Fruit fly (Drosophila melanogaster) whole organism, embryonic: ENCODE measurements around the gene CG3104.

ENCODE experiments used
- Aef1 ChIP-seq: fragments of 200-800 bp; sonication (Bioruptor generic); IDR thresholded peaks from 3 replicates; pipeline ENCODE4 v1.3.6; 2022; ENCODE audit warnings: missing biosample characterization, missing genetic modification characterization
- CG13424 ChIP-seq: fragments of 200-800 bp; sonication (Bioruptor generic); optimal IDR thresholded peaks from 2 replicates; lab custom pipeline; 2019; ENCODE audit warnings: missing biosample characterization, mild to moderate bottlenecking, missing genetic modification characterization, moderate library complexity
- CG15479 ChIP-seq: fragments of 200-800 bp; sonication (Bioruptor generic); optimal IDR thresholded peaks from 3 replicates; lab custom pipeline; 2019; ENCODE audit warnings: missing biosample characterization, mild to moderate bottlenecking, missing genetic modification characterization, moderate library complexity
- CG16779 ChIP-seq: fragments of 200-800 bp; sonication (Bioruptor generic); IDR thresholded peaks from 2 replicates; pipeline ENCODE4 v1.3.6; 2022; ENCODE audit warnings: missing biosample characterization, missing genetic modification characterization
- CG16813 ChIP-seq: fragments of 200-800 bp; sonication (Bioruptor generic); IDR thresholded peaks from 3 replicates; pipeline ENCODE4 v1.3.6; 2022; ENCODE audit warnings: missing biosample characterization, missing genetic modification characterization; ENCODE audit not compliant: partially characterized antibody
- CG17385 ChIP-seq: fragments of 200-800 bp; sonication (Bioruptor generic); optimal IDR thresholded peaks from 3 replicates; lab custom pipeline; 2018; ENCODE audit warnings: missing biosample characterization, mild to moderate bottlenecking, missing genetic modification characterization
- CG1832 ChIP-seq: fragments of 200-800 bp; sonication (Bioruptor generic); optimal IDR thresholded peaks from 2 replicates; lab custom pipeline; 2017; ENCODE audit warnings: missing biosample characterization, mild to moderate bottlenecking, missing genetic modification characterization, inconsistent platforms
- CG2199 ChIP-seq: fragments of 200-800 bp; sonication (Bioruptor generic); IDR thresholded peaks from 3 replicates; pipeline ENCODE4 v1.3.6; 2022; ENCODE audit warnings: missing biosample characterization, missing genetic modification characterization
- CG2678 ChIP-seq: fragments of 200-800 bp; sonication (Bioruptor generic); optimal IDR thresholded peaks from 3 replicates; lab custom pipeline; 2019; ENCODE audit warnings: missing biosample characterization, mild to moderate bottlenecking, missing genetic modification characterization, moderate library complexity
- CG34224 ChIP-seq: fragments of 200-800 bp; sonication (Bioruptor generic); IDR thresholded peaks from 3 replicates; pipeline ENCODE4 v1.3.6; 2022; ENCODE audit warnings: missing biosample characterization, missing genetic modification characterization; ENCODE audit not compliant: partially characterized antibody
- CG34422 ChIP-seq: fragments of 200-800 bp; sonication (Bioruptor generic); IDR thresholded peaks from 3 replicates; pipeline ENCODE4 v1.3.6; 2022; ENCODE audit warnings: missing biosample characterization, missing genetic modification characterization
- CG4360 ChIP-seq: fragments of 200-800 bp; sonication (Bioruptor generic); IDR thresholded peaks from 2 replicates; pipeline ENCODE4 v1.3.6; 2022; ENCODE audit warnings: missing biosample characterization, missing genetic modification characterization
- CG5180 ChIP-seq: fragments of 200-800 bp; sonication (Bioruptor generic); optimal IDR thresholded peaks from 3 replicates; lab custom pipeline; 2017; ENCODE audit warnings: missing biosample characterization, missing genetic modification characterization, mild to moderate bottlenecking, moderate library complexity, missing genetic modification reagents
- CG6854 ChIP-seq: fragments of 200-800 bp; sonication (Bioruptor generic); optimal IDR thresholded peaks from 3 replicates; lab custom pipeline; 2017; ENCODE audit warnings: missing biosample characterization, mild to moderate bottlenecking, missing genetic modification characterization
- CHES-1-like ChIP-seq: fragments of 200-800 bp; sonication (Bioruptor generic); optimal IDR thresholded peaks from 2 replicates; lab custom pipeline; 2016; ENCODE audit warnings: missing biosample characterization, missing genetic modification characterization
- D ChIP-seq, 2 experiments: fragments of 200-800 bp in 1 of 2; fragments of >200 bp in 1 of 2; sonication (Bioruptor generic) in 1 of 2; optimal IDR thresholded peaks; 2 replicates in 1 of 2; 3 replicates in 1 of 2; lab custom pipeline; 2017; ENCODE audit warnings: mild to moderate bottlenecking in 1 of 2, missing biosample characterization in 1 of 2, missing genetic modification characterization in 1 of 2, missing genetic modification reagents in 1 of 2
- Deaf1 ChIP-seq: fragments of 200-800 bp; optimal IDR thresholded peaks from 3 replicates; lab custom pipeline; 2019; ENCODE audit warnings: missing biosample characterization, mild to moderate bottlenecking, missing genetic modification characterization, moderate library complexity
- Drgx ChIP-seq: fragments of 200-800 bp; sonication (Bioruptor generic); IDR thresholded peaks from 2 replicates; pipeline ENCODE4 v1.3.6; 2022; ENCODE audit warnings: missing biosample characterization, missing genetic modification characterization
- Hmr ChIP-seq: fragments of 200-800 bp; sonication (Bioruptor generic); optimal IDR thresholded peaks from 3 replicates; lab custom pipeline; 2017; ENCODE audit warnings: mild to moderate bottlenecking, missing biosample characterization, missing genetic modification reagents, missing genetic modification characterization
- Jarid2 ChIP-seq: fragments of 200-800 bp; sonication (Bioruptor generic); optimal IDR thresholded peaks from 3 replicates; lab custom pipeline; 2017; ENCODE audit warnings: mild to moderate bottlenecking, missing biosample characterization, missing genetic modification reagents, missing genetic modification characterization
- Med ChIP-seq: fragments of 200-800 bp; sonication (Bioruptor generic); peaks from one replicate; lab custom pipeline; 2016; ENCODE audit warnings: missing biosample characterization, missing genetic modification characterization, mild to moderate bottlenecking, inconsistent platforms, moderate library complexity
- Meics ChIP-seq: fragments of 200-800 bp; sonication (Bioruptor generic); optimal IDR thresholded peaks from 2 replicates; lab custom pipeline; 2017; ENCODE audit warnings: missing biosample characterization, mild to moderate bottlenecking, missing genetic modification characterization
- Nf-YC ChIP-seq: fragments of 200-800 bp; optimal IDR thresholded peaks from 3 replicates; lab custom pipeline; 2019; ENCODE audit warnings: missing biosample characterization, mild to moderate bottlenecking, missing genetic modification characterization, moderate library complexity
- Trl ChIP-seq, 3 experiments: fragments of >200 bp in 2 of 3; fragments of 200-800 bp in 1 of 3; sonication (Bioruptor generic) in 1 of 3; optimal IDR thresholded peaks; 2 replicates in 1 of 3; 3 replicates in 2 of 3; lab custom pipeline; 2016 to 2017; ENCODE audit warnings: missing biosample characterization in 1 of 3, missing genetic modification characterization in 1 of 3
- abd-A ChIP-seq: fragments of 200-800 bp; sonication (Bioruptor generic); optimal IDR thresholded peaks from 3 replicates; lab custom pipeline; 2019; ENCODE audit warnings: missing biosample characterization, mild to moderate bottlenecking, missing genetic modification characterization, moderate library complexity
- al ChIP-seq: fragments of 200-800 bp; sonication (Bioruptor generic); IDR thresholded peaks from 2 replicates; pipeline ENCODE4 v1.3.6; 2022; ENCODE audit warnings: missing biosample characterization, missing genetic modification characterization
- cg ChIP-seq: fragments of 200-800 bp; sonication (Bioruptor generic); optimal IDR thresholded peaks from 3 replicates; lab custom pipeline; 2019; ENCODE audit warnings: missing biosample characterization, mild to moderate bottlenecking, missing genetic modification characterization, moderate library complexity
- chinmo ChIP-seq: fragments of 200-800 bp; sonication (Bioruptor generic); IDR thresholded peaks from 4 replicates; pipeline ENCODE4 v1.3.6; 2022; ENCODE audit warnings: missing biosample characterization, missing genetic modification characterization; ENCODE audit not compliant: partially characterized antibody
- chm ChIP-seq: fragments of 200-800 bp; sonication (Bioruptor generic); IDR thresholded peaks from 2 replicates; pipeline ENCODE4 v1.3.6; 2022; ENCODE audit warnings: missing biosample characterization, missing genetic modification characterization
- crp ChIP-seq, 2 experiments: fragments of 200-800 bp; sonication (Bioruptor generic); optimal IDR thresholded peaks; 2 replicates in 1 of 2; 3 replicates in 1 of 2; lab custom pipeline; 2017; ENCODE audit warnings: missing biosample characterization in 2 of 2, missing genetic modification characterization in 2 of 2, mild to moderate bottlenecking in 1 of 2, moderate library complexity in 1 of 2
- eve ChIP-seq, 2 experiments: fragments of >200 bp; optimal IDR thresholded peaks; 2 replicates each; lab custom pipeline; 2017; ENCODE audit warnings: missing biosample characterization in 2 of 2, missing genetic modification characterization in 2 of 2
- fd96Cb ChIP-seq: fragments of 200-800 bp; sonication (Bioruptor generic); optimal IDR thresholded peaks from 2 replicates; lab custom pipeline; 2018; ENCODE audit warnings: missing biosample characterization, mild to moderate bottlenecking, missing genetic modification characterization, moderate library complexity
- ham ChIP-seq: fragments of 200-800 bp; sonication (Bioruptor generic); IDR thresholded peaks from 2 replicates; pipeline ENCODE4 v1.3.6; 2022; ENCODE audit warnings: missing biosample characterization, missing genetic modification characterization
- hbn ChIP-seq: fragments of 200-800 bp; sonication (Bioruptor generic); IDR thresholded peaks from 2 replicates; pipeline ENCODE4 v1.3.6; 2022; ENCODE audit warnings: missing biosample characterization, missing genetic modification characterization; ENCODE audit not compliant: partially characterized antibody
- hth ChIP-seq: fragments of >200 bp; optimal IDR thresholded peaks from 2 replicates; lab custom pipeline; 2017; ENCODE audit warnings: inconsistent platforms
- insv ChIP-seq, 2 experiments: fragments of 200-800 bp; sonication (Bioruptor generic); optimal IDR thresholded peaks; 3 replicates each; lab custom pipeline; 2016 to 2018; ENCODE audit warnings: missing biosample characterization in 2 of 2, missing genetic modification characterization in 2 of 2
- kah ChIP-seq: fragments of 200-800 bp; sonication (Bioruptor generic); optimal IDR thresholded peaks from 2 replicates; lab custom pipeline; 2018; ENCODE audit warnings: missing biosample characterization, mild to moderate bottlenecking, missing genetic modification characterization
- odd ChIP-seq: fragments of 200-800 bp; sonication (Bioruptor generic); optimal IDR thresholded peaks from 2 replicates; lab custom pipeline; 2017; ENCODE audit warnings: missing biosample characterization, mild to moderate bottlenecking, missing genetic modification characterization
- pb ChIP-seq: fragments of 200-800 bp; sonication (Bioruptor generic); optimal IDR thresholded peaks from 3 replicates; lab custom pipeline; 2016; ENCODE audit warnings: missing biosample characterization, missing genetic modification characterization
- pnt ChIP-seq: fragments of 200-800 bp; sonication (Bioruptor generic); optimal IDR thresholded peaks from 3 replicates; lab custom pipeline; 2016; ENCODE audit warnings: missing biosample characterization, missing genetic modification characterization
- pros ChIP-seq: fragments of 200-800 bp; sonication (Bioruptor generic); optimal IDR thresholded peaks from 3 replicates; lab custom pipeline; 2019; ENCODE audit warnings: missing biosample characterization, mild to moderate bottlenecking, missing genetic modification characterization, moderate library complexity
- psq ChIP-seq: fragments of 200-800 bp; sonication (Bioruptor generic); optimal IDR thresholded peaks from 2 replicates; lab custom pipeline; 2017; ENCODE audit warnings: missing biosample characterization, missing genetic modification characterization
- sens ChIP-seq: fragments of 200-800 bp; sonication (Bioruptor generic); peaks from one replicate; lab custom pipeline; 2016; ENCODE audit warnings: missing biosample characterization, missing genetic modification characterization
- sqz ChIP-seq: fragments of 200-800 bp; sonication (Bioruptor generic); optimal IDR thresholded peaks from 3 replicates; lab custom pipeline; 2018; ENCODE audit warnings: missing biosample characterization, mild to moderate bottlenecking, missing genetic modification characterization
- trh ChIP-seq: fragments of 200-800 bp; sonication (Bioruptor generic); optimal IDR thresholded peaks from 2 replicates; lab custom pipeline; 2016; ENCODE audit warnings: missing biosample characterization, missing genetic modification characterization
- zen ChIP-seq: fragments of 200-800 bp; sonication (Bioruptor generic); optimal IDR thresholded peaks from 3 replicates; lab custom pipeline; 2018; ENCODE audit warnings: missing biosample characterization, mild to moderate bottlenecking, missing genetic modification characterization, moderate library complexity

The CG3104 gene

DNA sequence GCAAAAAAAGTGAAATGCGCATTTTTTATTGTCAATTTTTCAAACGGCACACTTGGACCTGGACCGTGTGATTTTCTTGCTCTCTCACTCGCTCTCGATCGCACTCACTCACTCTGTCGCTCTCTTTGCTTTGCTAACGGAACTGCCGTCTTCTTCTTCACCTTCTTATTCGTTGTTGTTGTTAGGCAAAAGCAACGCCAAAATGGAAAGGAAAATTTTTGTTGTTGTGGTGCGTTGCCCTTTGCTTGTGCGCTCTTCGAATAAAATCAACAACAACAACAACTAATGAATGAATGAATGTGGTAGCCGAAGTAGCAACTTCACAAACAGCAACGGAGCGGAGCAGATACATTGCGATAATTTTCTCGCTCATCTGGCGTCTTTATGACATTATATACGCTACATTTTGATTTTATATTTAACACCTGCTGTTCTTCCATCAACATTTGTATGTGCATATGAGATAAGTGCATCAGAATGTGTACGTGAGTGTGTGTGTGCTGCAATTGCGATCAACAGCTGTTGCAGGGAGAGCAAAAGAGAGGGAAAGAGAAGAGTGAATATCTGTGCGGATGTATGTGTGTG is 33.4 kb upstream of the CG3104 start (continued):
- peak in 1 of 2 experiments; percentile 8 for TF ChIP-seq insv (GFP tag; optimal IDR thresholded peaks at IDR 0.05; lab: Kevin White, UChicago)
- peak; percentile 84 for TF ChIP-seq cg (GFP tag; lab: Kevin White, UChicago)
- peak; percentile 36 for TF ChIP-seq kah (GFP tag; lab: Kevin White, UChicago)
- TF ChIP-seq al (GFP tag; lab: Robert Waterston, UW), result no peak
- TF ChIP-seq psq (GFP tag; lab: Kevin White, UChicago), result peak; percentile 30
- TF ChIP-seq eve (GFP tag; optimal IDR thresholded peaks at IDR 0.05; lab: Kevin White, UChicago), result peak in 1 of 2 experiments; percentile 84
- TF ChIP-seq crp (GFP tag; optimal IDR thresholded peaks at IDR 0.05; lab: Kevin White, UChicago), result peak in 1 of 2 experiments; percentile 31
- no peak for TF ChIP-seq CG16813 (GFP tag; lab: Robert Waterston, UW)
- TF ChIP-seq pb, result no peak
- TF ChIP-seq trh (GFP tag; lab: Kevin White, UChicago), result no peak
- peak; percentile 99 for TF ChIP-seq CG4360
- TF ChIP-seq Aef1 (GFP tag; lab: Robert Waterston, UW), result peak; percentile 51
- TF ChIP-seq CG15479 (GFP tag; lab: Kevin White, UChicago), result peak; percentile 93
- peak; percentile 42 for TF ChIP-seq sqz (GFP tag; lab: Kevin White, UChicago)
- TF ChIP-seq pros, result peak; percentile 88
- no peak for TF ChIP-seq abd-A (tag; lab: Kevin White, UChicago)
- TF ChIP-seq zen (tag; lab: Kevin White, UChicago), result peak; percentile 34
- TF ChIP-seq pnt, result no peak
- TF ChIP-seq D (optimal IDR thresholded peaks at IDR 0.05; lab: Kevin White, UChicago), result peak; percentile 64
- TF ChIP-seq D (GFP tag; optimal IDR thresholded peaks at IDR 0.05; lab: Kevin White, UChicago), result no peak
- 0 out of 2 replicates have a peak, but pooled peaks have one; percentile 14 for TF ChIP-seq chm (GFP tag; lab: Robert Waterston, UW)
- peak; percentile 90 for TF ChIP-seq CG17385 (GFP tag; lab: Kevin White, UChicago)
- peak; percentile 66 for TF ChIP-seq CG1832 (GFP tag; lab: Kevin White, UChicago)
- no peak for TF ChIP-seq ham (GFP tag; lab: Robert Waterston, UW)
- TF ChIP-seq CG13424, result no peak
- TF ChIP-seq Trl (optimal IDR thresholded peaks at IDR 0.05; lab: Kevin White, UChicago), result peak; percentile 70 to 86
- TF ChIP-seq Trl (GFP tag; optimal IDR thresholded peaks at IDR 0.05; lab: Kevin White, UChicago), result no peak
- peak; percentile 45; the same call in 2 of the 3 replicates for TF ChIP-seq CG34224 (GFP tag; lab: Robert Waterston, UW)
- TF ChIP-seq sens (GFP tag; lab: Kevin White, UChicago), result peak; percentile 28
- TF ChIP-seq Hmr (GFP tag; lab: Kevin White, UChicago), result no peak
- TF ChIP-seq fd96Cb, result no peak
- 0 out of 3 replicates have a peak, but pooled peaks have one; percentile 9 for TF ChIP-seq CG2199 (GFP tag; lab: Robert Waterston, UW)
- peak; percentile 87; the same call in 2 of the 4 replicates for TF ChIP-seq chinmo
- no peak for TF ChIP-seq CG34422 (GFP tag; lab: Robert Waterston, UW)
- TF ChIP-seq, all 482 proteins: peak for 39

DNA sequence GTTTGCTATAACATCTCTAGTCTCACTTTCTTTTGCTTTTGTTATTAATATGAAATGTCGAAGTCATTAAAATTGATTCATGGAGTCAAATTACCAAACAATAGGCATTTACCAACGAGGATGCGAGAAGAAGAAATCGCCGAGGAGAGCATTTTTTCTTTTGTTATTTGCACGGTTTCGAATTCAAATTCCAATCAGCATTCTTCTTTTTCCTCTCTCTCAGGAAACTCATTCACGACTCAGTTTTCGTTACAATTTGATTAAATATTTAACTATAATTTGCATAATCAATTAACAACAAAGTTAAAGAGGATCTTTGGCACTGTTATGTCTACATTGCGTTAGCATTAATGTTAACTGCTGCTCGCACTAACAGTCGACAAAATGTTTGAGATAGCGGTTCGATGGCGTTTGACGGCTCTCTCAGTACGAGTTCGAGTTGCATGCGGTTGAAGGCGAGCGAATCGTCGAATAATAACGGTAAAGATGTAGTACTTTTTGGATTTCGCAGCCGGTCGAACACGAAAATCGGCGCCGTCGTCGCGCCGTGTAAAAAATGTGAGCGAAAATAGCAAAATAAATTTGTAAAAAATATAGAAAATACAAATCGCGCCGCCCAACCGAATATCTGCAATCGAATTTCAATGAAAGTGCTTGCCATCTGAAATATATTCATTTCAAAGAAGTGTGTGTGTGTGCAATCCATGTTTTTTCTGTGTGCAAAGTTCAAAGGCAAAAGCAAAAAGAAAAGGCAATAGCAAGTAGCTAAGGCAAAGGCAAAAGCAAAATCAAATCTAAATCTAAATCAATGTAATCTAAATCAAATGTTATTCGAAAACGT is 32.4 kb upstream of the CG3104 start:
- peak; percentile 1 for TF ChIP-seq Med (GFP tag; lab: Kevin White, UChicago)
- peak; percentile 1 for TF ChIP-seq Deaf1 (tag; lab: Kevin White, UChicago)
- peak; percentile 99 for TF ChIP-seq CG5180 (GFP tag; lab: Kevin White, UChicago)
- TF ChIP-seq CG6854, result no peak
- no peak for TF ChIP-seq hth (lab: Kevin White, UChicago)
- no peak for TF ChIP-seq CG2678 (tag; lab: Kevin White, UChicago)
- no peak for TF ChIP-seq Nf-YC
- TF ChIP-seq CHES-1-like (GFP tag; lab: Kevin White, UChicago), result no peak
- no peak for TF ChIP-seq Meics (GFP tag; lab: Kevin White, UChicago)
- TF ChIP-seq CG16779 (GFP tag; lab: Robert Waterston, UW), result no peak
- peak; percentile 81 for TF ChIP-seq sens (GFP tag; lab: Kevin White, UChicago)
- peak; percentile 22; the same call in 1 of the 2 replicates for TF ChIP-seq CG4360
- peak; percentile 42 for TF ChIP-seq Jarid2
- no peak for TF ChIP-seq odd (GFP tag; lab: Kevin White, UChicago)
- no peak for TF ChIP-seq hbn (GFP tag; lab: Robert Waterston, UW)
- TF ChIP-seq Drgx (GFP tag; lab: Robert Waterston, UW), result no peak
- TF ChIP-seq Trl (optimal IDR thresholded peaks at IDR 0.05; lab: Kevin White, UChicago), result peak in 1 of 2 experiments; percentile 19
- no peak for TF ChIP-seq Trl (GFP tag; optimal IDR thresholded peaks at IDR 0.05; lab: Kevin White, UChicago)
